Fruit fly (Drosophila melanogaster): ENCODE measurements around the gene Cp7Fb.

Cp7Fb gene

DNA sequence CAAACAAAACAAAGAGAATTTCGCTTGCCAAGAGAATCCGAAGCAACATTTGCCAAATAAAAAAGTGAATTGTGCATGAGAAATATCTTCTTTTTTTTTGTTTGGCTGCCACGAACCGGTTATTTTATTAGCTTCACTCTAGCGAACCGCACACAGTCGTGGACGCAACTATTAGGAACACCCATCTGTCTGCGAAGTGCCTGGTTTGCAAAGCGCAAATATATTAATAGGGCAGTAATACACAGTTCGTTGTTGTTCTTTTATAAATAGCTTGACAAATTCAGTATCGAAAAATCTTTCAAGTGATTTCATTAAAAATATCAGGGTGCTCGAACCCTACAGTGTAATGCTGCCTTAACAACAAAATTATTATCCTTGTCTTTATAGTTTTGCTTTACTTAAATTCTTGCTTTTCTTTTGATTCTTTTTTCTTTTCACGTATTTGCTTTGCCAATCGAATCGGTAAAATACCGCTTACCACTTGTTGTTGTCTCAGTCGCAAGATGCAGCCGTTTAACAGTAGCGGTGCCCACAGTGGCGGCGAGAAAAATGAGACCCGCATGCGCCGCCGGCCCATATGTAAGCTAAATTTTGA, 17.9 kb downstream of the Cp7Fb start (continued):
- TF ChIP-seq Sry-β (GFP tag; optimal IDR thresholded peaks at IDR 0.05), result no peak
- TF ChIP-seq CG14014 (GFP tag; IDR thresholded peaks at IDR 0.05), result no peak
- 0 out of 3 replicates have a peak, but pooled peaks have one; percentile 21 for TF ChIP-seq Optix (GFP tag; IDR thresholded peaks at IDR 0.05)
- no peak for TF ChIP-seq Trl (optimal IDR thresholded peaks at IDR 0.05)
- TF ChIP-seq Trl (GFP tag; optimal IDR thresholded peaks at IDR 0.05), result no peak
- no peak for TF ChIP-seq Gsc (GFP tag; IDR thresholded peaks at IDR 0.05)
- peak; percentile 83 for TF ChIP-seq sens (GFP tag)
- TF ChIP-seq CG4424 (GFP tag; optimal IDR thresholded peaks at IDR 0.05), result no peak
- TF ChIP-seq Adf1 (GFP tag; IDR thresholded peaks at IDR 0.05), result no peak
- TF ChIP-seq CG7556 (GFP tag; optimal IDR thresholded peaks at IDR 0.05), result peak; percentile 3
- TF ChIP-seq row (GFP tag; IDR thresholded peaks at IDR 0.05), result 0 out of 3 replicates have a peak, but pooled peaks have one; percentile 32
- peak; percentile 17 to 18 for TF ChIP-seq Pdp1 (GFP tag; optimal IDR thresholded peaks at IDR 0.05)
- TF ChIP-seq CG14441 (GFP tag; IDR thresholded peaks at IDR 0.05), result no peak
- peak; percentile 13 for TF ChIP-seq Meics (GFP tag; optimal IDR thresholded peaks at IDR 0.05)

DNA sequence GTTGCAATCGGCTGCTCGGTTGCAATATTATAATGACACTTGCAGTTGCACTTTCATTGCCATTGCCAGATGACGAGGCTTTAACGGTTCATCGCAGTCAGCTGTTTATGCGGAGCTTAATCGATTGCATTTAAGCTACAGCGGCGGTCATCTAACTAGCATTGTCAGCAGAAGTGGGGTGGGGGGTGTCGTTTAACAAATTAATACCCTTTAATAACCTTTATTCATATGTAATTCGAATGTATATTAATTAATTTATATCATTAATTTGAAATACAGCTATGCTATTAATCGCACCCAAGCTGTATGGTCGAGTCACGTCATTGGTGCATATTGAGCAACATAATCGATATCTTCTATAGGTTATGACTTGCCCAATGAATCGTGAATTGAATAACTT, 19.2 kb downstream of the Cp7Fb start:
- no peak for TF ChIP-seq CG14860 (GFP tag; IDR thresholded peaks at IDR 0.05; ENCODE audit: partially characterized antibody)
- TF ChIP-seq vnd (GFP tag; IDR thresholded peaks at IDR 0.05; ENCODE audit: partially characterized antibody), result no peak
- TF ChIP-seq stwl (tag; optimal IDR thresholded peaks at IDR 0.05), result no peak
- no peak for TF ChIP-seq amos (GFP tag; IDR thresholded peaks at IDR 0.05; ENCODE audit: partially characterized antibody)
- peak; percentile 66 for TF ChIP-seq CG13296 (GFP tag; optimal IDR thresholded peaks at IDR 0.05)
- 0 out of 2 replicates have a peak, but pooled peaks have one; percentile 22 for TF ChIP-seq Doc2 (GFP tag; IDR thresholded peaks at IDR 0.05)
- TF ChIP-seq CG9817 (tag; optimal IDR thresholded peaks at IDR 0.05), result peak; percentile 72
- no peak for TF ChIP-seq CTCF (GFP tag; optimal IDR thresholded peaks at IDR 0.05)
- no peak for TF ChIP-seq abd-A (tag; optimal IDR thresholded peaks at IDR 0.05)
- no peak for TF ChIP-seq CG7786 (GFP tag; optimal IDR thresholded peaks at IDR 0.05)
- no peak for TF ChIP-seq C15 (GFP tag; IDR thresholded peaks at IDR 0.05)
- peak; percentile 79 for TF ChIP-seq tin (GFP tag; optimal IDR thresholded peaks at IDR 0.05)
- peak; percentile 28 for TF ChIP-seq CG7987 (GFP tag; optimal IDR thresholded peaks at IDR 0.05)
- no peak for TF ChIP-seq NK7.1 (GFP tag; optimal IDR thresholded peaks at IDR 0.05)
- no peak for TF ChIP-seq CkIIα-i1 (GFP tag; IDR thresholded peaks at IDR 0.05)
- TF ChIP-seq CG11723 (GFP tag; optimal IDR thresholded peaks at IDR 0.05), result peak; percentile 61
- no peak for TF ChIP-seq da (GFP tag; optimal IDR thresholded peaks at IDR 0.05)
- peak; percentile 55 for TF ChIP-seq Dek (tag; optimal IDR thresholded peaks at IDR 0.05)
- no peak for TF ChIP-seq Doc3 (GFP tag; IDR thresholded peaks at IDR 0.05; ENCODE audit: partially characterized antibody)
- peak; percentile 85 for TF ChIP-seq CG14014 (GFP tag; IDR thresholded peaks at IDR 0.05)
- no peak for TF ChIP-seq BEAF-32 (GFP tag; optimal IDR thresholded peaks at IDR 0.05)
- peak; percentile 80 for TF ChIP-seq Sox100B (GFP tag; optimal IDR thresholded peaks at IDR 0.05)
- TF ChIP-seq Fer2 (tag; optimal IDR thresholded peaks at IDR 0.05), result peak; percentile 35
- peak; percentile 64 for TF ChIP-seq fd64A (GFP tag; optimal IDR thresholded peaks at IDR 0.05)
- no peak for TF ChIP-seq lov (optimal IDR thresholded peaks at IDR 0.05)
- TF ChIP-seq lov (GFP tag; IDR thresholded peaks at IDR 0.05), result peak; percentile 91
- 0 out of 2 replicates have a peak, but pooled peaks have one; percentile 26 for TF ChIP-seq toy (GFP tag; IDR thresholded peaks at IDR 0.05)
- no peak for TF ChIP-seq CG14965 (GFP tag; optimal IDR thresholded peaks at IDR 0.05; ENCODE audit: borderline replicate concordance)
- no peak for TF ChIP-seq Lpt (GFP tag; optimal IDR thresholded peaks at IDR 0.05)
- peak; percentile 87 for TF ChIP-seq otp (GFP tag; IDR thresholded peaks at IDR 0.05)
- peak; percentile 83 for TF ChIP-seq CG32772 (GFP tag; IDR thresholded peaks at IDR 0.05)
- peak; percentile 45 for TF ChIP-seq zen (tag; optimal IDR thresholded peaks at IDR 0.05)
- TF ChIP-seq CG11504 (tag; optimal IDR thresholded peaks at IDR 0.05), result peak; percentile 92
- TF ChIP-seq cwo (GFP tag; optimal IDR thresholded peaks at IDR 0.05), result no peak
- no peak for TF ChIP-seq Opbp (GFP tag; IDR thresholded peaks at IDR 0.05; ENCODE audit: partially characterized antibody)
- TF ChIP-seq E2f1 (GFP tag; IDR thresholded peaks at IDR 0.05), result peak; percentile 70
- TF ChIP-seq fru (optimal IDR thresholded peaks at IDR 0.05), result no peak
- TF ChIP-seq Gug (GFP tag; IDR thresholded peaks at IDR 0.05), result peak; percentile 75
- TF ChIP-seq Sry-β (GFP tag; optimal IDR thresholded peaks at IDR 0.05), result no peak

Data from whole organism, embryonic.